Fruit fly (Drosophila melanogaster) whole organism, embryonic: Measurements from ENCODE around the gene Pde9.

Source experiments
- Ada2b ChIP-seq: fragments of 200-800 bp; sonication (Bioruptor generic); IDR thresholded peaks from 2 replicates; pipeline ENCODE4 v1.3.6; 2022; ENCODE audit warnings: missing biosample characterization, missing genetic modification characterization
- CG11696 ChIP-seq: fragments of 200-800 bp; sonication (Bioruptor generic); IDR thresholded peaks from 2 replicates; pipeline ENCODE4 v1.3.6; 2022; ENCODE audit warnings: missing biosample characterization, missing genetic modification characterization
- CG12104 ChIP-seq: fragments of 200-800 bp; sonication (Bioruptor generic); optimal IDR thresholded peaks from 3 replicates; lab custom pipeline; 2016; ENCODE audit warnings: missing biosample characterization, missing genetic modification characterization
- CG12236 ChIP-seq: fragments of 200-800 bp; sonication (Bioruptor generic); optimal IDR thresholded peaks from 2 replicates; lab custom pipeline; 2016; ENCODE audit warnings: missing biosample characterization, missing genetic modification characterization
- CG15696 ChIP-seq: fragments of 200-800 bp; sonication (Bioruptor generic); optimal IDR thresholded peaks from 2 replicates; lab custom pipeline; 2019; ENCODE audit warnings: missing biosample characterization, mild to moderate bottlenecking, missing genetic modification characterization, moderate library complexity
- CG17359 ChIP-seq: fragments of 200-800 bp; sonication (Bioruptor generic); optimal IDR thresholded peaks from 3 replicates; lab custom pipeline; 2018; ENCODE audit warnings: missing biosample characterization, mild to moderate bottlenecking, missing genetic modification characterization, moderate library complexity
- CG2889 ChIP-seq: fragments of 200-800 bp; sonication (Bioruptor generic); IDR thresholded peaks from 3 replicates; pipeline ENCODE4 v1.3.6; 2022; ENCODE audit warnings: missing biosample characterization, missing genetic modification characterization
- CG30020 ChIP-seq: fragments of 200-800 bp; optimal IDR thresholded peaks from 2 replicates; lab custom pipeline; 2019; ENCODE audit warnings: missing biosample characterization, mild to moderate bottlenecking, missing genetic modification characterization, moderate library complexity
- CG31388 ChIP-seq: fragments of 200-800 bp; sonication (Bioruptor generic); optimal IDR thresholded peaks from 2 replicates; lab custom pipeline; 2016; ENCODE audit warnings: missing biosample characterization, missing genetic modification characterization
- CG32532 ChIP-seq: fragments of 200-800 bp; sonication (Bioruptor generic); IDR thresholded peaks from 2 replicates; pipeline ENCODE4 v1.3.6; 2022; ENCODE audit warnings: missing biosample characterization, missing genetic modification characterization
- CG32767 ChIP-seq: fragments of 200-800 bp; sonication (Bioruptor generic); IDR thresholded peaks from 2 replicates; pipeline ENCODE4 v1.3.6; 2022; ENCODE audit warnings: missing biosample characterization, missing genetic modification characterization
- CG42726 ChIP-seq: fragments of 200-800 bp; sonication (Bioruptor generic); IDR thresholded peaks from 2 replicates; pipeline ENCODE4 v1.3.6; 2022; ENCODE audit warnings: missing biosample characterization, missing genetic modification characterization; ENCODE audit not compliant: partially characterized antibody
- CG43689 ChIP-seq: fragments of 200-800 bp; sonication (Bioruptor generic); IDR thresholded peaks from 2 replicates; pipeline ENCODE4 v1.3.6; 2022; ENCODE audit warnings: missing biosample characterization, missing genetic modification characterization
- CHES-1-like ChIP-seq: fragments of 200-800 bp; sonication (Bioruptor generic); optimal IDR thresholded peaks from 2 replicates; lab custom pipeline; 2016; ENCODE audit warnings: missing biosample characterization, missing genetic modification characterization
- E2f1 ChIP-seq: fragments of 200-800 bp; sonication (Bioruptor generic); IDR thresholded peaks from 2 replicates; pipeline ENCODE4 v1.3.6; 2022; ENCODE audit warnings: missing biosample characterization, missing genetic modification characterization
- Fer2 ChIP-seq: fragments of 200-800 bp; sonication (Bioruptor generic); optimal IDR thresholded peaks from 2 replicates; lab custom pipeline; 2018; ENCODE audit warnings: missing biosample characterization, mild to moderate bottlenecking, missing genetic modification characterization, moderate library complexity
- Fer3 ChIP-seq: fragments of 200-800 bp; sonication (Bioruptor generic); optimal IDR thresholded peaks from 2 replicates; lab custom pipeline; 2018; ENCODE audit warnings: missing biosample characterization, mild to moderate bottlenecking, missing genetic modification characterization, moderate library complexity
- Hr51 ChIP-seq, 2 experiments: fragments of 200-800 bp; sonication (Bioruptor generic); optimal IDR thresholded peaks; 2 replicates in 1 of 2; 3 replicates in 1 of 2; lab custom pipeline; 2016 to 2018; ENCODE audit warnings: missing biosample characterization in 2 of 2, missing genetic modification characterization in 2 of 2, mild to moderate bottlenecking in 1 of 2, moderate library complexity in 1 of 2
- MESR4 ChIP-seq: fragments of 200-800 bp; sonication (Bioruptor generic); optimal IDR thresholded peaks from 2 replicates; lab custom pipeline; 2018; ENCODE audit warnings: missing biosample characterization, mild to moderate bottlenecking, missing genetic modification characterization, moderate library complexity
- NC2α ChIP-seq: fragments of 200-800 bp; sonication (Bioruptor generic); optimal IDR thresholded peaks from 2 replicates; lab custom pipeline; 2016; ENCODE audit warnings: missing biosample characterization, missing genetic modification characterization
- NC2β ChIP-seq: fragments of 200-800 bp; sonication (Bioruptor generic); optimal IDR thresholded peaks from 2 replicates; lab custom pipeline; 2016; ENCODE audit warnings: missing biosample characterization, missing genetic modification characterization
- NK7.1 ChIP-seq: fragments of 200-800 bp; sonication (Bioruptor generic); optimal IDR thresholded peaks from 3 replicates; lab custom pipeline; 2016; ENCODE audit warnings: missing biosample characterization, missing genetic modification characterization
- Neu2 ChIP-seq: fragments of 200-800 bp; sonication (Bioruptor generic); optimal IDR thresholded peaks from 3 replicates; lab custom pipeline; 2016; ENCODE audit warnings: missing biosample characterization, missing genetic modification characterization, borderline replicate concordance
- Nf-YC ChIP-seq: fragments of 200-800 bp; optimal IDR thresholded peaks from 3 replicates; lab custom pipeline; 2019; ENCODE audit warnings: missing biosample characterization, mild to moderate bottlenecking, missing genetic modification characterization, moderate library complexity
- Poxn ChIP-seq: fragments of 200-800 bp; sonication (Bioruptor generic); IDR thresholded peaks from 2 replicates; pipeline ENCODE4 v1.3.6; 2022; ENCODE audit warnings: missing biosample characterization, missing genetic modification characterization
- Ravus ChIP-seq: fragments of 200-800 bp; sonication (Bioruptor generic); IDR thresholded peaks from 2 replicates; pipeline ENCODE4 v1.3.6; 2022; ENCODE audit warnings: missing biosample characterization, missing genetic modification characterization
- Side ChIP-seq: fragments of 200-800 bp; sonication (Bioruptor generic); optimal IDR thresholded peaks from 2 replicates; lab custom pipeline; 2016; ENCODE audit warnings: missing biosample characterization, missing genetic modification characterization
- ap ChIP-seq: fragments of 200-800 bp; sonication (Bioruptor generic); IDR thresholded peaks from 2 replicates; pipeline ENCODE4 v1.3.6; 2022; ENCODE audit warnings: missing biosample characterization, missing genetic modification characterization
- chm ChIP-seq: fragments of 200-800 bp; sonication (Bioruptor generic); IDR thresholded peaks from 2 replicates; pipeline ENCODE4 v1.3.6; 2022; ENCODE audit warnings: missing biosample characterization, missing genetic modification characterization
- emc ChIP-seq: fragments of 200-800 bp; sonication (Bioruptor generic); optimal IDR thresholded peaks from 2 replicates; lab custom pipeline; 2016; ENCODE audit warnings: missing biosample characterization, missing genetic modification characterization
- ems ChIP-seq: fragments of 200-800 bp; sonication (Bioruptor generic); optimal IDR thresholded peaks from 3 replicates; lab custom pipeline; 2016; ENCODE audit warnings: missing biosample characterization, missing genetic modification characterization
- eve ChIP-seq, 2 experiments: fragments of >200 bp; optimal IDR thresholded peaks; 2 replicates each; lab custom pipeline; 2017; ENCODE audit warnings: missing biosample characterization in 2 of 2, missing genetic modification characterization in 2 of 2
- eyg ChIP-seq: fragments of 200-800 bp; sonication (Bioruptor generic); optimal IDR thresholded peaks from 3 replicates; lab custom pipeline; 2016; ENCODE audit warnings: missing biosample characterization, missing genetic modification characterization
- fd3F ChIP-seq: fragments of 200-800 bp; sonication (Bioruptor generic); optimal IDR thresholded peaks from 2 replicates; lab custom pipeline; 2018; ENCODE audit warnings: missing biosample characterization, mild to moderate bottlenecking, missing genetic modification characterization, moderate library complexity
- fd64A ChIP-seq: fragments of 200-800 bp; sonication (Bioruptor generic); optimal IDR thresholded peaks from 3 replicates; lab custom pipeline; 2018; ENCODE audit warnings: missing biosample characterization, mild to moderate bottlenecking, missing genetic modification characterization
- insv ChIP-seq, 2 experiments: fragments of 200-800 bp; sonication (Bioruptor generic); optimal IDR thresholded peaks; 3 replicates each; lab custom pipeline; 2016 to 2018; ENCODE audit warnings: missing biosample characterization in 2 of 2, missing genetic modification characterization in 2 of 2
- jigr1 ChIP-seq: fragments of 200-800 bp; sonication (Bioruptor generic); IDR thresholded peaks from 3 replicates; pipeline ENCODE4 v1.3.6; 2022; ENCODE audit warnings: missing biosample characterization, missing genetic modification characterization
- lilli ChIP-seq: fragments of 200-800 bp; sonication (Bioruptor generic); optimal IDR thresholded peaks from 3 replicates; lab custom pipeline; 2016; ENCODE audit warnings: missing biosample characterization, missing genetic modification characterization
- luna ChIP-seq: fragments of 200-800 bp; sonication (Bioruptor generic); optimal IDR thresholded peaks from 2 replicates; lab custom pipeline; 2016; ENCODE audit warnings: missing biosample characterization, missing genetic modification characterization
- mld ChIP-seq: fragments of 200-800 bp; sonication (Bioruptor generic); IDR thresholded peaks from 3 replicates; pipeline ENCODE4 v1.3.6; 2022; ENCODE audit warnings: missing biosample characterization, missing genetic modification characterization; ENCODE audit not compliant: partially characterized antibody
- pan ChIP-seq, 4 experiments: fragments of >200 bp in 3 of 4; fragments of 200-800 bp in 1 of 4; sonication (Bioruptor generic) in 1 of 4; optimal IDR thresholded peaks in 3 of 4; IDR thresholded peaks in 1 of 4; 2 replicates each; pipeline versions ENCODE4 v1.3.6 to Lab custom; 2017 to 2022; ENCODE audit warnings: missing biosample characterization in 2 of 4, missing genetic modification characterization in 2 of 4, mixed read lengths in 1 of 4
- phol ChIP-seq: fragments of 200-800 bp; sonication (Bioruptor generic); optimal IDR thresholded peaks from 3 replicates; lab custom pipeline; 2018; ENCODE audit warnings: missing biosample characterization, mild to moderate bottlenecking, missing genetic modification characterization, moderate library complexity
- pros ChIP-seq: fragments of 200-800 bp; sonication (Bioruptor generic); optimal IDR thresholded peaks from 3 replicates; lab custom pipeline; 2019; ENCODE audit warnings: missing biosample characterization, mild to moderate bottlenecking, missing genetic modification characterization, moderate library complexity
- repo ChIP-seq: fragments of 200-800 bp; sonication (Bioruptor generic); optimal IDR thresholded peaks from 2 replicates; lab custom pipeline; 2016; ENCODE audit warnings: missing biosample characterization, missing genetic modification characterization
- sim ChIP-seq: fragments of 200-800 bp; sonication (Bioruptor generic); IDR thresholded peaks from 2 replicates; pipeline ENCODE4 v1.3.6; 2022; ENCODE audit warnings: missing biosample characterization, missing genetic modification characterization
- slp2 ChIP-seq: fragments of 200-800 bp; sonication (Bioruptor generic); optimal IDR thresholded peaks from 2 replicates; lab custom pipeline; 2016; ENCODE audit warnings: missing biosample characterization, missing genetic modification characterization
- unpg ChIP-seq: fragments of 200-800 bp; sonication (Bioruptor generic); optimal IDR thresholded peaks from 3 replicates; lab custom pipeline; 2018; ENCODE audit warnings: missing biosample characterization, mild to moderate bottlenecking, missing genetic modification characterization, moderate library complexity
- usp ChIP-seq: fragments of >200 bp; optimal IDR thresholded peaks from 2 replicates; lab custom pipeline; 2017; ENCODE audit warnings: missing biosample characterization, missing genetic modification characterization
- wek ChIP-seq: fragments of 200-800 bp; sonication (Bioruptor generic); optimal IDR thresholded peaks from 3 replicates; lab custom pipeline; 2018; ENCODE audit warnings: missing biosample characterization, mild to moderate bottlenecking, missing genetic modification characterization, moderate library complexity

Gene Pde9

dm6 chrX:12909577-12910426 lies 12.7 kb upstream of the Pde9 start, which contains the start of the genes Brms1 and CG4645 (continued):
- TF ChIP-seq NK7.1 (GFP tag; lab: Kevin White, UChicago) (no peak), Fer3 (tag; lab: Kevin White, UChicago) (no peak), E2f1 (0 out of 2 replicates have a peak, but pooled peaks have one; percentile 22), MESR4 (GFP tag; lab: Kevin White, UChicago) (peak; percentile 63), Poxn (GFP tag; lab: Robert Waterston, UW) (no peak), sim (GFP tag; lab: Robert Waterston, UW) (no peak), CG2889 (GFP tag; lab: Robert Waterston, UW) (no peak), CG42726 (GFP tag; lab: Robert Waterston, UW) (no peak), Ada2b (GFP tag; lab: Robert Waterston, UW) (no peak), eve (GFP tag; optimal IDR thresholded peaks at IDR 0.05; lab: Kevin White, UChicago) (no peak), Nf-YC (tag; lab: Kevin White, UChicago) (peak; percentile 66), ap (GFP tag; lab: Robert Waterston, UW) (no peak), ems (GFP tag; lab: Kevin White, UChicago) (no peak), mld (GFP tag; lab: Robert Waterston, UW) (no peak), chm (GFP tag; lab: Robert Waterston, UW) (no peak), CG32767 (GFP tag; lab: Robert Waterston, UW) (no peak), CG17359 (tag; lab: Kevin White, UChicago) (peak; percentile 12), Hr51 (GFP tag; optimal IDR thresholded peaks at IDR 0.05; lab: Kevin White, UChicago) (peak in 1 of 2 experiments; percentile 41), lilli (GFP tag; lab: Kevin White, UChicago) (peak; percentile 63), pros (no peak), usp (GFP tag; lab: Kevin White, UChicago) (no peak), CG15696 (tag; lab: Kevin White, UChicago) (peak; percentile 46), repo (no peak), Ravus (GFP tag; lab: Robert Waterston, UW) (no peak), CG43689 (GFP tag; lab: Robert Waterston, UW) (no peak; the same call in 1 of the 2 replicates), CG12104 (GFP tag; lab: Kevin White, UChicago) (peak; percentile 6), wek (GFP tag; lab: Kevin White, UChicago) (no peak), luna (GFP tag; lab: Kevin White, UChicago) (no peak), NC2β (no peak), CG12236 (GFP tag; lab: Kevin White, UChicago) (no peak), CG31388 (no peak), unpg (GFP tag; lab: Kevin White, UChicago) (no peak), CHES-1-like (GFP tag; lab: Kevin White, UChicago) (no peak), slp2 (GFP tag; lab: Kevin White, UChicago) (no peak), emc (GFP tag; lab: Kevin White, UChicago) (no peak), Neu2 (GFP tag; lab: Kevin White, UChicago) (no peak), NC2α (no peak), jigr1 (GFP tag; lab: Robert Waterston, UW) (no peak), CG32532 (GFP tag; lab: Robert Waterston, UW) (peak; percentile 41; the same call in 1 of the 2 replicates), Side (GFP tag; lab: Kevin White, UChicago) (no peak), fd3F (GFP tag; lab: Kevin White, UChicago) (peak; percentile 12), Fer2 (tag; lab: Kevin White, UChicago) (peak; percentile 23), pan (optimal IDR thresholded peaks at IDR 0.05; lab: Kevin White, UChicago) (no peak), pan (GFP tag; optimal IDR thresholded peaks at IDR 0.05 in 1 of 2, IDR thresholded peaks at IDR 0.05 in 1 of 2) (peak in 1 of 2 experiments; percentile 18), CG11696 (no peak), fd64A (no peak), eyg (no peak), insv (GFP tag; optimal IDR thresholded peaks at IDR 0.05; lab: Kevin White, UChicago) (no peak), phol (tag; lab: Kevin White, UChicago) (peak; percentile 68), CG30020 (peak; percentile 48)
